Fruit fly (Drosophila melanogaster): ENCODE results near the gene Marcal1.

Gene Marcal1

dm6 chr2L:4976988-4977551, 21.8 kb downstream of the Marcal1 start, which contains the start of the genes Gmd and CG3792 (continued):
- TF ChIP-seq Sry-β (GFP tag; optimal IDR thresholded peaks at IDR 0.05): peak; percentile 76
- peak; percentile 72 for TF ChIP-seq CG7928 (GFP tag; optimal IDR thresholded peaks at IDR 0.05)
- peak; percentile 98 for TF ChIP-seq CG10267 (tag; optimal IDR thresholded peaks at IDR 0.05)
- peak; percentile 88 for TF ChIP-seq CG2875 (GFP tag; optimal IDR thresholded peaks at IDR 0.05)
- TF ChIP-seq Bteb2 (GFP tag; optimal IDR thresholded peaks at IDR 0.05): peak; percentile 94
- no peak for TF ChIP-seq Dfd (GFP tag; optimal IDR thresholded peaks at IDR 0.05)
- peak; percentile 94 for TF ChIP-seq CG12391 (tag; optimal IDR thresholded peaks at IDR 0.05)
- peak; percentile 89 for TF ChIP-seq salm (tag; optimal IDR thresholded peaks at IDR 0.05)
- TF ChIP-seq Dad (GFP tag; optimal IDR thresholded peaks at IDR 0.05): peak; percentile 94
- peak; percentile 89 for TF ChIP-seq CG34224 (GFP tag; IDR thresholded peaks at IDR 0.05; ENCODE audit: partially characterized antibody)
- TF ChIP-seq exex (tag; optimal IDR thresholded peaks at IDR 0.05): peak; percentile 72
- TF ChIP-seq Mad (GFP tag; optimal IDR thresholded peaks at IDR 0.05): peak; percentile 90
- peak; percentile 96 for TF ChIP-seq al (GFP tag; IDR thresholded peaks at IDR 0.05)
- peak; percentile 87 for TF ChIP-seq Usf (GFP tag; optimal IDR thresholded peaks at IDR 0.05)
- peak; percentile 56 for TF ChIP-seq CG2129 (GFP tag; IDR thresholded peaks at IDR 0.05; ENCODE audit: partially characterized antibody)
- peak; percentile 96 for TF ChIP-seq unpg (GFP tag; optimal IDR thresholded peaks at IDR 0.05)
- TF ChIP-seq gcm (GFP tag; optimal IDR thresholded peaks at IDR 0.05): peak; percentile 81
- no peak for TF ChIP-seq usp (GFP tag; optimal IDR thresholded peaks at IDR 0.05)
- TF ChIP-seq CG32767 (GFP tag; IDR thresholded peaks at IDR 0.05): peak; percentile 95
- TF ChIP-seq slou (GFP tag; optimal IDR thresholded peaks at IDR 0.05): peak; percentile 92
- peak; percentile 93 for TF ChIP-seq pnt (GFP tag; optimal IDR thresholded peaks at IDR 0.05)
- peak; percentile 95 for TF ChIP-seq Hr3 (GFP tag; optimal IDR thresholded peaks at IDR 0.05)
- peak; percentile 97 for TF ChIP-seq sob (GFP tag; IDR thresholded peaks at IDR 0.05)
- TF ChIP-seq unc-4 (GFP tag; IDR thresholded peaks at IDR 0.05; ENCODE audit: partially characterized antibody): peak; percentile 82
- TF ChIP-seq CG9215 (GFP tag; IDR thresholded peaks at IDR 0.05): peak; percentile 96
- TF ChIP-seq E2f1 (GFP tag; IDR thresholded peaks at IDR 0.05): peak; percentile 96
- peak; percentile 96 for TF ChIP-seq CG11695 (GFP tag; IDR thresholded peaks at IDR 0.05)
- peak; percentile 88 for TF ChIP-seq Doc3 (GFP tag; IDR thresholded peaks at IDR 0.05; ENCODE audit: partially characterized antibody)
- peak; percentile 91 for TF ChIP-seq NC2β (GFP tag; optimal IDR thresholded peaks at IDR 0.05)
- TF ChIP-seq Eip74EF (GFP tag; optimal IDR thresholded peaks at IDR 0.05): peak in 1 of 2 experiments; percentile 88
- peak; percentile 88 for TF ChIP-seq CG15514 (GFP tag; optimal IDR thresholded peaks at IDR 0.05)
- TF ChIP-seq CG17829 (tag; optimal IDR thresholded peaks at IDR 0.05): peak; percentile 95
- peak; percentile 69 for TF ChIP-seq psq (GFP tag; optimal IDR thresholded peaks at IDR 0.05)
- peak; percentile 88 for TF ChIP-seq fu2 (GFP tag; optimal IDR thresholded peaks at IDR 0.05)
- TF ChIP-seq Sry-δ (GFP tag; optimal IDR thresholded peaks at IDR 0.05): peak; percentile 77
- peak; percentile 74 for TF ChIP-seq CG15479 (GFP tag; optimal IDR thresholded peaks at IDR 0.05)
- peak; percentile 80 for TF ChIP-seq run (tag; optimal IDR thresholded peaks at IDR 0.05)
- peak; percentile 80 for TF ChIP-seq sna (GFP tag; IDR thresholded peaks at IDR 0.05; ENCODE audit: partially characterized antibody)
- TF ChIP-seq CG9609 (GFP tag; optimal IDR thresholded peaks at IDR 0.05): peak; percentile 91
- TF ChIP-seq CG1024 (GFP tag; IDR thresholded peaks at IDR 0.05): peak; percentile 86
- no peak for TF ChIP-seq Kr (GFP tag; optimal IDR thresholded peaks at IDR 0.05)
- TF ChIP-seq CG14441 (GFP tag; IDR thresholded peaks at IDR 0.05): peak; percentile 96
- TF ChIP-seq bowl (GFP tag; IDR thresholded peaks at IDR 0.05): peak; percentile 89
- TF ChIP-seq D19B (GFP tag; optimal IDR thresholded peaks at IDR 0.05): peak; percentile 85
- TF ChIP-seq mld (GFP tag; IDR thresholded peaks at IDR 0.05; ENCODE audit: partially characterized antibody): peak; percentile 61; the same call in 1 of the 3 replicates
- TF ChIP-seq CG7786 (GFP tag; optimal IDR thresholded peaks at IDR 0.05): peak; percentile 93
- peak; percentile 89 for TF ChIP-seq MTF-1 (GFP tag; optimal IDR thresholded peaks at IDR 0.05; ENCODE audit: borderline replicate concordance)
- TF ChIP-seq Lhr (GFP tag; optimal IDR thresholded peaks at IDR 0.05): peak; percentile 81
- no peak for TF ChIP-seq fru (optimal IDR thresholded peaks at IDR 0.05)

Data from whole organism, embryonic.